Worm (Caenorhabditis elegans): ENCODE measurements around the gene ruvb-2.

ruvb-2 gene

DNA sequence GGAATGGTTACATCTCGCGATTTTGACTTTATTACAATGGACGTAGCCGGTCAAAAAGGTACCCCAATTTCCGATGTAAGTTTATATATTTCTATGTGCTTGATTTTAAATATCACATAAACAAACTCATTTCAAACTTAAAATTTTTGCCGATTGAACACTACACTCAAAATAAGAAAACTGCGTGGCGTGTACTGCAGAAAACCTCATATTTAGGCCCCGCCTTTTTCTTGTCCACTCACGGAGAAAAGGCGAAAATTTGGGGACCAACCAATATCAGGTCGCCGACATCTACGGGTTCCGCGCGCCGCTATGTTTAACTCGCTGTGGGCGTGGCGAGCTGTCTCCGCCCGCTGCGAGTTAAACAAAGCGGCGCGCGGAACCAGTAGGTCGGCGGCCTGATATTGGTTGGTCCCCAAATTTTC is 5.0 kb downstream of the ruvb-2 start:
- TF ChIP-seq snpc-4 (tag; optimal IDR thresholded peaks at IDR 0.05): peak; percentile 26

DNA sequence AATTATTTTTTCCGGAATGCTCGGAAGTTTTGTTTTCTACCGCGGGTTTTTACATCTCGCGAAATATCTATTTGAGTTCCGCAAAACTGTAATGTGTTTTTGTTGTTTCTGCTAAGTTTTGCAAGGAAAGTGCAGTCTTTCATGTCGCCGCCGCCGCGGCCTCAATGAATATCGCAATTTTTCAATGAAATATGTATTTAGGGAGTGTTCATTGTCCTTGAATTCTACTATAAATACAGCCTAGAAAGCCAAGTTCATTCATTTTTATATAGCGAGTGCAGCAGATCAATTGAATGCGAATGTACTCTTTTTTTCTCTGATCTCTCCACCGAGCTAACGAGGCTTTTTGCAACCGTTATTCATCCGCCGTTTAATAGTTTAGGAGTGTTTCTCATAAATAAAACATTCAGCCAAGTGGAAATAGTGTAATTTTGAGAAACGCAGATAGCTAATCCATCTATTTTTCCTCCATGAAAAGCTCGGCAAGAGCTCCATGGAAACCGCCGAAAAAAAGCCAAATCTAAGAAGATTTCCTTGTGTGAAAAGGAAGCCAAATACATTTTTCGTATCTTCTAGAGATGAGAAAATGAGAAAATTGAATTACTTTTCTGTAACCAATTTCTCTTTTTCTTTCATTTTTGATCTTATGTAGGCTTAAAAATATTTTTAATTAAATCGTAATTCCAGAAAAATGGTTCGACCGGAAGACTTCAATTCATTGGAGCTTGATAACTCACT is 6.2 kb downstream of the ruvb-2 start, which contains the start of gene T22D1.3:
Gene T22D1.3 (plus strand): TSS at position 688 of the 738 bp plus-strand sequence.
- TF ChIP-seq unc-55 (GFP tag; optimal IDR thresholded peaks at IDR 0.05): peak; percentile 59
- TF ChIP-seq lsy-2 (tag; optimal IDR thresholded peaks at IDR 0.05): peak in 1 of 2 experiments; percentile 30
- TF ChIP-seq nhr-6 (tag; optimal IDR thresholded peaks at IDR 0.05): no peak
- TF ChIP-seq snpc-4 (tag; optimal IDR thresholded peaks at IDR 0.05): peak; percentile 30
- no peak for TF ChIP-seq sma-3 (GFP tag; optimal IDR thresholded peaks at IDR 0.05)
- TF ChIP-seq sem-4 (tag; optimal IDR thresholded peaks at IDR 0.05): no peak
- peak; percentile 19 for TF ChIP-seq C34F6.9 (tag; optimal IDR thresholded peaks at IDR 0.05)

DNA sequence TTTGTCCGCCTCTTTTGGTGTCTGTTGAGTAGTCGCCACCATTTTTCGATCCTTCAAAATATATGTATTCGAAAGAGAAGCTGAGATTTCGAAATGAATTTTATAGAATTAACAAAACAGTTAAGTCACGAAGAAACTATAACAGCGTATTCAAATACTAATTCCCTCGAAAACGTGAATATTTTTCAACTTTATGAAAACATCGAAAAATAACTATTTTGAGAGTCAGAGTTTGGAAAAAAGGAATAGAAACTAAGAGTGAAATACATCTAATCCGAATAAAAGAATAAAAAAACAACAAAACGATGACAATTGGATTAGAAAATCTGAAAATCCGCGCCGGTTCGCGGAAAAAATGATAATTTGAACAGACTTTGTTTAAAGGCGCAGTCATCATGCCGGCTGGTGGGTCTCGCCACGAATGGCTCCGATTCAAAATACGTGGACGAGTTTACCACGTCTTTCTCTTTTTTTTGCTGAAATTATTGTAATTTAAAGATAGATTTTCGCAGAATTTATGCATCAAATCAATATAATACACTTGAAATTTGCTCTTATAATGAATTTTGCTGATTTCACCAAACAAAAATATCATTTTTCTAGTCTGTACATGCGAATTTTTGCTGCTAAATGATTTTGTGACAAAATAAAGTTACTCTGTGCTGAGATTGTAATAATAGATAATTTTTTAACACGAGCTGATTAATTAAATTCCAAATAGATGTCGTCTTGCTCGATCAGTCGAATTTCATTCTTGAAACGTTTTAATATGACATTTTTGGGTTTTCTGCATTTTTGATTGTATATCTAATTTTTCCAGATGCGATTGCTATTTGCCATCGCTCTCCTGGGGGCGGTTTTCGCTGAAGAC is 9.1 kb downstream of the ruvb-2 start, which contains the start of the genes rpn-1 and ribo-1:
Gene rpn-1 (minus strand): TSS at position 51 of the 871 bp plus-strand sequence.
Gene ribo-1 (plus strand): TSS at position 821 of the 871 bp plus-strand sequence.
- TF ChIP-seq nhr-25 (tag; optimal IDR thresholded peaks at IDR 0.05) (peak; percentile 12), ztf-11 (tag; optimal IDR thresholded peaks at IDR 0.05) (no peak), C34F6.9 (tag; optimal IDR thresholded peaks at IDR 0.05) (peak; percentile 74), nhr-12 (tag; optimal IDR thresholded peaks at IDR 0.05) (no peak), unc-55 (GFP tag; optimal IDR thresholded peaks at IDR 0.05) (peak; percentile 68), dmd-4 (tag; optimal IDR thresholded peaks at IDR 0.05) (no peak), skn-1 (tag; optimal IDR thresholded peaks at IDR 0.05) (peak; percentile 99), fos-1 (tag; optimal IDR thresholded peaks at IDR 0.05) (no peak), sma-3 (GFP tag; optimal IDR thresholded peaks at IDR 0.05) (no peak), elt-1 (tag; optimal IDR thresholded peaks at IDR 0.05) (no peak), lsy-2 (tag; optimal IDR thresholded peaks at IDR 0.05) (peak in 1 of 2 experiments; percentile 64), ztf-1 (GFP tag; conservative IDR thresholded peaks at IDR 0.05) (no peak), lin-11 (tag; optimal IDR thresholded peaks at IDR 0.05) (no peak), crh-2 (tag; optimal IDR thresholded peaks at IDR 0.05) (peak; percentile 84), ama-1 (optimal IDR thresholded peaks at IDR 0.05) (no peak), nhr-129 (tag; optimal IDR thresholded peaks at IDR 0.05) (peak; percentile 50), snpc-4 (tag; optimal IDR thresholded peaks at IDR 0.05) (peak; percentile 5)

DNA sequence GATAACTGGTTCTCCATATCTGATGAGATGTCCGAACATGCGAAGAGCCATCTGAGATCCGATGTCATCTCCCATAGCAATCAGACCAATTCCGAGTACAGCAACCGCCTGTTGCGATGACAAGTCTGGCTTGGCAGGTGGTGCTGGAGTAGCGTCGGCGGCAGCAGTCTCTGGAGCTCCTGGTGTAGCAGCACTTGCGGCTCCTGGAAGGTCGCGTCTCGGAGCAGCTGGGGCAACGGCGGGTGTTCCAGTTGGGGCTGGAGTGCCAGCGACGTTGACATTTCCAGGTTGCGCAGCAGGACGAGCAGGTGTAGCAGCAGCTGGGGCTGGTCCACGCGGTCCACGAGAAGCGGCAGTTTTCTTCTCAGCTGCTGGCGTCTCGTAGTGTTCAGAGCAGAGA is 11.7 kb downstream of the ruvb-2 start:
- TF ChIP-seq ceh-16 (tag; optimal IDR thresholded peaks at IDR 0.05) (no peak), ztf-11 (tag; optimal IDR thresholded peaks at IDR 0.05) (no peak), unc-62 (GFP tag; optimal IDR thresholded peaks at IDR 0.05) (no peak), nhr-11 (tag; optimal IDR thresholded peaks at IDR 0.05) (no peak)

DNA sequence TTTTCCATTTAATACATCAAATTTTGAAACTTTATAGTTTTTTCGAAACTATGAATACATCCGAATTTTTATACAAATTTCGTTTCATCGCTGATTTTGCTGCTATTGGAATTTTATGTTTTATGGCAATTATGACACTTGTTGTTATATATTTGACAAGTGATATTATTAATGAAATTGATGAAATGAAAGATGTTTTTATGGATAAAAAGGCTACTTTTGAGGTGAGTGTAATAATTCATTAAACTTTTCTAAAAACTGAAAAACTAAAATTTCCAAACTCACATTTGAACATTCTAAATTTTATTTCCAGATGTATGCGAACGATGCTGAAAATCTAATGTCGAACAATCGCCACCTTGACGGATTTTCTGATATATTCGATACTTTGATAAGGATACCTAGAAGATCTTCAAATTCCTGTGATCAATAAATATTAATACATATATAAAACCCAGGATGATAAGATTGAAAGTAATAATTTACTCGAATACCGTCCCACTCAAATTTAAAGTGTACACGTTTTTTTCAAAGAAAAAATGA is 13.2 kb downstream of the ruvb-2 start, which contains the start of the genes T22D1.17 and T22D1.8:
Gene T22D1.17 (plus strand): TSS at position 51 of the 543 bp plus-strand sequence.
Gene T22D1.8 (minus strand): TSS at position 402 of the 543 bp plus-strand sequence.
- TF ChIP-seq ztf-1 (GFP tag; conservative IDR thresholded peaks at IDR 0.05): no peak
- TF ChIP-seq elt-3 (tag; optimal IDR thresholded peaks at IDR 0.05): no peak
- no peak for TF ChIP-seq nhr-12 (tag; optimal IDR thresholded peaks at IDR 0.05)
- no peak for TF ChIP-seq crh-2 (tag; optimal IDR thresholded peaks at IDR 0.05)
- no peak for TF ChIP-seq nhr-129 (tag; optimal IDR thresholded peaks at IDR 0.05)
- TF ChIP-seq nhr-21 (tag; optimal IDR thresholded peaks at IDR 0.05): peak; percentile 2
- TF ChIP-seq blmp-1 (tag; optimal IDR thresholded peaks at IDR 0.05; ENCODE audit: insufficient read depth): no peak
- no peak for TF ChIP-seq R02D3.7 (tag; optimal IDR thresholded peaks at IDR 0.05)
- TF ChIP-seq nhr-77 (tag; optimal IDR thresholded peaks at IDR 0.05): no peak
- TF ChIP-seq nhr-25 (tag; optimal IDR thresholded peaks at IDR 0.05): peak; percentile 62
- no peak for TF ChIP-seq dmd-4 (tag; optimal IDR thresholded peaks at IDR 0.05)
- no peak for TF ChIP-seq peb-1 (tag; optimal IDR thresholded peaks at IDR 0.05)
- TF ChIP-seq F13H6.1 (tag; optimal IDR thresholded peaks at IDR 0.05): no peak
- no peak for TF ChIP-seq nhr-10 (tag; optimal IDR thresholded peaks at IDR 0.05)
- no peak for TF ChIP-seq egl-27 (tag; optimal IDR thresholded peaks at IDR 0.05)
